Fruit fly (Drosophila melanogaster): ENCODE measurements around the gene Cdc16.

- TF ChIP-seq Clk (GFP tag; optimal IDR thresholded peaks at IDR 0.05) (no peak), toe (GFP tag; optimal IDR thresholded peaks at IDR 0.05) (no peak), CG12768 (GFP tag; optimal IDR thresholded peaks at IDR 0.05) (peak; percentile 0)
Measured at dm6 chr3R:23331865-23332367, 50.9 kb downstream of the Cdc16 start.
